Fruit fly (Drosophila melanogaster) S2 (cell line): ENCODE data around the gene CG9173.

Source experiments
- CG8478 ChIP-seq: fragments of >200 bp; optimal IDR thresholded peaks from 2 replicates; lab custom pipeline; 2018
- CTCF ChIP-seq, 2 experiments: fragments of >200 bp; optimal IDR thresholded peaks; 2 replicates each; lab custom pipeline; 2018

DNA sequence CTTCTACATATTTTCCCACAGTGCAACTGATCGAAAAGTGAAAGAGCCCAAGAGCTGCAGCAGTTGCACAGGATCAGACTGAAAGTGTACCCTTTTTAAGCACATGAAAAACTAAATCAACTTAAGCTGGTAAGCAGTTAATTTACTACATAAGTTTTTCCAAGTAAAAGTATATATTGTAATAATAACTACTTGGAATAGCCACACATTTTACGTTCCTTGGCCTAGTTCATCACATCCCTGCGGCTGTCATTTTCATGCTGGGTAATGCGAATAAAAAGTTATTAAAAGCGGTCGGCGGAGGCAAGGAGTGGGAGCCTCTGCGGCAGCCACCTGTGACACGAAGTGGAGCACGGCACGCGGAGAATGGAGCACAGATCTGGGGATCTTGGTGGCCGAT is 27.7 kb upstream of the CG9173 start:
- TF ChIP-seq CTCF (optimal IDR thresholded peaks at IDR 0.05; lab: Kevin White, UChicago) (no peak), CG8478 (no peak)
